Comparison of ENCODE assay signal across 3 worm cellular contexts in the genomic region with DNA sequence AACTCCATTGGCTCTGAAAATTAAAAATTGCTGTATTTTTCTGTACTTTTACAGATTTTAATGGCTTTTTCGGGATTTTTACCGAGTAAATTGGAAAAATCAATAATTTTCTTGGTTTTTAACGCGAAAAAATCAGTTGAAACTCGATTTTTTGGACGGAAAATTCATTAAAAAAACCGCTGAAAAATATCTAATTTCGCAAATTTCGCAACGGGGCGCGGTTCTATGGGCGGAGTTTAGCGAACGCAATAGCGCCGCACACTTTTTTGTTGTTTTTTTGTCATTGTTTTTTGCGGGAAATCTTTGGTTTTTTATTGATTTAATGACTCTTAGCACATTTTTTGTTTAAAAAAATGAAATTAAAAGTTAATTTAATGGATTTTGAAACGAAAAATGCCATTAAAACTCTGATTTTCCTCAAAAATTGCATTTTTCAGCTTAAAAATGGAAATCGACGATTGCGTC.
TF ChIP-seq lines count a peak whose summit lies in the region.

A gene (minus strand): TSS at position 51 of the 465 bp plus-strand sequence.
A gene (plus strand): TSS at position 440 of the 465 bp plus-strand sequence.

TF ChIP-seq in whole organism, L1 larva, 84 proteins besides CTCF, POLR2A, EP300 and RAD21 (continued from another document and continues in another):
- TF ChIP-seq ceh-82 (tag; optimal IDR thresholded peaks at IDR 0.05; lab: Kevin White, UChicago) (peak; percentile 69 to 75 (median 70)), tlp-1 (tag; optimal IDR thresholded peaks at IDR 0.05; lab: Kevin White, UChicago) (no peak), C04F5.9 (tag; optimal IDR thresholded peaks at IDR 0.05; lab: Kevin White, UChicago) (no peak), mef-2 (tag; optimal IDR thresholded peaks at IDR 0.05; lab: Kevin White, UChicago) (no peak), elt-2 (tag; optimal IDR thresholded peaks at IDR 0.05; lab: Kevin White, UChicago) (no peak), hlh-4 (tag; optimal IDR thresholded peaks at IDR 0.05; lab: Kevin White, UChicago) (no peak), aha-1 (tag; optimal IDR thresholded peaks at IDR 0.05; lab: Kevin White, UChicago) (no peak), vab-15 (tag; optimal IDR thresholded peaks at IDR 0.05; lab: Kevin White, UChicago) (no peak), egl-27 (tag; optimal IDR thresholded peaks at IDR 0.05; lab: Kevin White, UChicago) (no peak), efl-1 (optimal IDR thresholded peaks at IDR 0.05; lab: Kevin White, UChicago) (peak; percentile 42 to 43), efl-1 (GFP tag; optimal IDR thresholded peaks at IDR 0.05 in 1 of 2; lab: Kevin White, UChicago) (peak; percentile 48 to 81), lir-3 (tag; optimal IDR thresholded peaks at IDR 0.05; lab: Kevin White, UChicago; ENCODE audit: poor library complexity) (no peak), nhr-20 (tag; optimal IDR thresholded peaks at IDR 0.05; lab: Kevin White, UChicago) (no peak), nhr-19 (GFP tag; conservative IDR thresholded peaks at IDR 0.05; lab: Robert Waterston, UW) (peak; percentile 10; the same call in 1 of the 2 replicates), lin-35 (GFP tag; optimal IDR thresholded peaks at IDR 0.05; lab: Kevin White, UChicago) (peak; percentile 30 to 43), nhr-11 (tag; optimal IDR thresholded peaks at IDR 0.05; lab: Kevin White, UChicago) (no peak), jun-1 (tag; optimal IDR thresholded peaks at IDR 0.05; lab: Kevin White, UChicago) (no peak), fkh-4 (tag; optimal IDR thresholded peaks at IDR 0.05; lab: Kevin White, UChicago; ENCODE audit: borderline replicate concordance) (no peak), unc-30 (tag; optimal IDR thresholded peaks at IDR 0.05; lab: Kevin White, UChicago) (no peak), ama-1 (optimal IDR thresholded peaks at IDR 0.05; lab: Kevin White, UChicago) (no peak), aly-2 (tag; optimal IDR thresholded peaks at IDR 0.05; lab: Kevin White, UChicago) (no peak), mep-1 (tag; optimal IDR thresholded peaks at IDR 0.05; lab: Kevin White, UChicago) (peak; percentile 53), sox-4 (tag; optimal IDR thresholded peaks at IDR 0.05; lab: Kevin White, UChicago) (no peak), nhr-77 (tag; optimal IDR thresholded peaks at IDR 0.05; lab: Kevin White, UChicago) (no peak), sup-37 (GFP tag; optimal IDR thresholded peaks at IDR 0.05; lab: Kevin White, UChicago) (no peak), nhr-76 (tag; optimal IDR thresholded peaks at IDR 0.05; lab: Kevin White, UChicago) (no peak), C16A3.4 (tag; optimal IDR thresholded peaks at IDR 0.05; lab: Kevin White, UChicago) (peak; percentile 62), blmp-1 (tag; optimal IDR thresholded peaks at IDR 0.05; lab: Kevin White, UChicago) (peak; percentile 20), lin-15B (tag; optimal IDR thresholded peaks at IDR 0.05; lab: Kevin White, UChicago) (peak; percentile 17), hlh-17 (GFP tag; optimal IDR thresholded peaks at IDR 0.05; lab: Kevin White, UChicago; ENCODE audit: borderline replicate concordance) (no peak), nhr-12 (tag; optimal IDR thresholded peaks at IDR 0.05; lab: Kevin White, UChicago) (no peak), lsy-2 (tag; optimal IDR thresholded peaks at IDR 0.05; lab: Kevin White, UChicago) (peak; percentile 56 to 71), lin-39 (tag; optimal IDR thresholded peaks at IDR 0.05; lab: Kevin White, UChicago) (no peak), snu-23 (GFP tag; optimal IDR thresholded peaks at IDR 0.05; lab: Kevin White, UChicago) (peak; percentile 58), unc-98 (GFP tag; IDR thresholded peaks at IDR 0.05; lab: Robert Waterston, UW) (no peak), C34B4.2 (tag; optimal IDR thresholded peaks at IDR 0.05; lab: Kevin White, UChicago) (no peak), ztf-4 (tag; optimal IDR thresholded peaks at IDR 0.05; lab: Kevin White, UChicago) (no peak), lin-14 (GFP tag; optimal IDR thresholded peaks at IDR 0.05; lab: Kevin White, UChicago) (no peak), dsc-1 (tag; optimal IDR thresholded peaks at IDR 0.05; lab: Kevin White, UChicago) (peak; percentile 9), snpc-4 (tag; optimal IDR thresholded peaks at IDR 0.05; lab: Kevin White, UChicago) (peak; percentile 5), Y116A8C.19 (tag; optimal IDR thresholded peaks at IDR 0.05; lab: Kevin White, UChicago; ENCODE audit: borderline replicate concordance) (no peak), grh-1 (GFP tag; IDR thresholded peaks at IDR 0.05; lab: Robert Waterston, UW) (no peak)

TF ChIP-seq in whole organism, L3 larva, 47 proteins besides CTCF, POLR2A, EP300 and RAD21 (continued from another document):
- TF ChIP-seq elt-3 (tag; optimal IDR thresholded peaks at IDR 0.05; lab: Kevin White, UChicago) (no peak), fkh-10 (GFP tag; optimal IDR thresholded peaks at IDR 0.05; lab: Kevin White, UChicago) (no peak), hmg-11 (tag; optimal IDR thresholded peaks at IDR 0.05; lab: Kevin White, UChicago) (peak; percentile 45), ceh-28 (tag; optimal IDR thresholded peaks at IDR 0.05; lab: Kevin White, UChicago) (peak; percentile 49), elt-2 (tag; optimal IDR thresholded peaks at IDR 0.05; lab: Kevin White, UChicago) (peak; percentile 5), nhr-28 (tag; optimal IDR thresholded peaks at IDR 0.05; lab: Kevin White, UChicago) (no peak), mml-1 (tag; optimal IDR thresholded peaks at IDR 0.05; lab: Kevin White, UChicago) (no peak), sea-2 (GFP tag; optimal IDR thresholded peaks at IDR 0.05; lab: Kevin White, UChicago) (no peak), eor-1 (tag; optimal IDR thresholded peaks at IDR 0.05; lab: Kevin White, UChicago) (no peak), snpc-4 (tag; optimal IDR thresholded peaks at IDR 0.05; lab: Kevin White, UChicago) (peak; percentile 68), nhr-11 (tag; optimal IDR thresholded peaks at IDR 0.05; lab: Kevin White, UChicago) (no peak), ama-1 (optimal IDR thresholded peaks at IDR 0.05; lab: Kevin White, UChicago) (no peak), pha-4 (tag; optimal IDR thresholded peaks at IDR 0.05; lab: Kevin White, UChicago) (peak; percentile 82), lin-39 (tag; optimal IDR thresholded peaks at IDR 0.05; lab: Kevin White, UChicago) (peak; percentile 27), ztf-4 (tag; optimal IDR thresholded peaks at IDR 0.05; lab: Kevin White, UChicago) (no peak), mdl-1 (tag; optimal IDR thresholded peaks at IDR 0.05; lab: Kevin White, UChicago) (no peak), lsy-12 (tag; optimal IDR thresholded peaks at IDR 0.05; lab: Kevin White, UChicago) (no peak), ceh-82 (tag; optimal IDR thresholded peaks at IDR 0.05; lab: Kevin White, UChicago) (no peak), daf-12 (tag; optimal IDR thresholded peaks at IDR 0.05; lab: Kevin White, UChicago) (no peak), unc-62 (GFP tag; optimal IDR thresholded peaks at IDR 0.05; lab: Kevin White, UChicago) (no peak), zag-1 (tag; optimal IDR thresholded peaks at IDR 0.05; lab: Kevin White, UChicago) (no peak), nhr-77 (tag; optimal IDR thresholded peaks at IDR 0.05; lab: Kevin White, UChicago) (no peak), nhr-43 (tag; optimal IDR thresholded peaks at IDR 0.05; lab: Kevin White, UChicago; ENCODE audit: poor library complexity, severe bottlenecking) (no peak), egl-27 (tag; optimal IDR thresholded peaks at IDR 0.05; lab: Kevin White, UChicago) (no peak), nhr-12 (tag; optimal IDR thresholded peaks at IDR 0.05; lab: Kevin White, UChicago) (no peak), fos-1 (tag; optimal IDR thresholded peaks at IDR 0.05; lab: Kevin White, UChicago) (no peak), aly-2 (tag; optimal IDR thresholded peaks at IDR 0.05; lab: Kevin White, UChicago) (no peak), lin-15B (tag; optimal IDR thresholded peaks at IDR 0.05; lab: Kevin White, UChicago) (peak; percentile 35)

TF ChIP-seq in whole organism, young adult, 124 proteins besides CTCF, POLR2A, EP300 and RAD21 (continued from another document and continues in another):
- TF ChIP-seq cebp-1 (GFP tag; IDR thresholded peaks at IDR 0.05; lab: Robert Waterston, UW) (peak; percentile 98), cebp-1 (tag; optimal IDR thresholded peaks at IDR 0.05; lab: Kevin White, UChicago) (peak; percentile 99), ztf-26 (tag; optimal IDR thresholded peaks at IDR 0.05; lab: Kevin White, UChicago) (no peak), F52B5.7 (tag; optimal IDR thresholded peaks at IDR 0.05; lab: Kevin White, UChicago) (no peak), nhr-80 (tag; optimal IDR thresholded peaks at IDR 0.05; lab: Kevin White, UChicago) (peak; percentile 10), lin-26 (GFP tag; IDR thresholded peaks at IDR 0.05; lab: Robert Waterston, UW) (no peak), Y67H2A.10 (GFP tag; conservative IDR thresholded peaks at IDR 0.05; lab: Robert Waterston, UW) (no peak), unc-130 (GFP tag; optimal IDR thresholded peaks at IDR 0.05; lab: Kevin White, UChicago) (no peak), hmg-20 (GFP tag; IDR thresholded peaks at IDR 0.05; lab: Robert Waterston, UW) (no peak), B0261.1 (tag; optimal IDR thresholded peaks at IDR 0.05; lab: Kevin White, UChicago) (no peak), attf-6 (GFP tag; IDR thresholded peaks at IDR 0.05; lab: Robert Waterston, UW) (peak; percentile 60; the same call in 1 of the 2 replicates), nhr-179 (tag; optimal IDR thresholded peaks at IDR 0.05; lab: Kevin White, UChicago) (no peak), ZK185.1 (tag; optimal IDR thresholded peaks at IDR 0.05; lab: Kevin White, UChicago; ENCODE audit: poor library complexity, severe bottlenecking) (no peak), ekl-4 (GFP tag; IDR thresholded peaks at IDR 0.05; lab: Robert Waterston, UW) (no peak), lin-54 (GFP tag; optimal IDR thresholded peaks at IDR 0.05; lab: Kevin White, UChicago) (peak; percentile 21), him-1 (tag; optimal IDR thresholded peaks at IDR 0.05; lab: Kevin White, UChicago) (no peak), hrde-1 (tag; optimal IDR thresholded peaks at IDR 0.05; lab: Kevin White, UChicago; ENCODE audit: borderline replicate concordance) (no peak), mes-4 (tag; optimal IDR thresholded peaks at IDR 0.05; lab: Kevin White, UChicago) (no peak), let-607 (tag; optimal IDR thresholded peaks at IDR 0.05; lab: Kevin White, UChicago) (no peak), sdz-38 (tag; optimal IDR thresholded peaks at IDR 0.05; lab: Kevin White, UChicago) (no peak), snpc-3.4 (tag; optimal IDR thresholded peaks at IDR 0.05; lab: Kevin White, UChicago) (peak; percentile 34), hsf-1 (GFP tag; IDR thresholded peaks at IDR 0.05; lab: Robert Waterston, UW) (no peak), C06A6.2 (GFP tag; conservative IDR thresholded peaks at IDR 0.05; lab: Robert Waterston, UW) (peak; percentile 59; the same call in 1 of the 2 replicates), zim-3 (tag; optimal IDR thresholded peaks at IDR 0.05; lab: Kevin White, UChicago) (no peak), tlf-1 (GFP tag; optimal IDR thresholded peaks at IDR 0.05; lab: Kevin White, UChicago) (no peak), egrh-3 (GFP tag; IDR thresholded peaks at IDR 0.05; lab: Robert Waterston, UW) (no peak), ztf-25 (GFP tag; IDR thresholded peaks at IDR 0.05; lab: Robert Waterston, UW) (no peak), ztf-6 (GFP tag; IDR thresholded peaks at IDR 0.05; lab: Robert Waterston, UW) (no peak), rpc-1 (optimal IDR thresholded peaks at IDR 0.05; lab: Kevin White, UChicago) (peak; percentile 24), rpc-1 (tag; optimal IDR thresholded peaks at IDR 0.05; lab: Kevin White, UChicago) (no peak), nhr-90 (tag; optimal IDR thresholded peaks at IDR 0.05; lab: Kevin White, UChicago) (no peak), hlh-26 (GFP tag; conservative IDR thresholded peaks at IDR 0.05; lab: Robert Waterston, UW) (no peak), Y53F4B.3 (GFP tag; IDR thresholded peaks at IDR 0.05; lab: Robert Waterston, UW) (no peak), mel-28 (tag; optimal IDR thresholded peaks at IDR 0.05; lab: Kevin White, UChicago; ENCODE audit: borderline replicate concordance) (no peak), chd-7 (tag; optimal IDR thresholded peaks at IDR 0.05; lab: Kevin White, UChicago) (no peak), aptf-3 (GFP tag; IDR thresholded peaks at IDR 0.05; lab: Robert Waterston, UW) (no peak), pha-4 (tag; optimal IDR thresholded peaks at IDR 0.05; lab: Kevin White, UChicago) (no peak), D2030.7 (GFP tag; IDR thresholded peaks at IDR 0.05; lab: Robert Waterston, UW) (no peak), sea-2 (GFP tag; IDR thresholded peaks at IDR 0.05; lab: Robert Waterston, UW) (no peak), lag-1 (GFP tag; IDR thresholded peaks at IDR 0.05; lab: Robert Waterston, UW) (no peak), somi-1 (GFP tag; optimal IDR thresholded peaks at IDR 0.05; lab: Kevin White, UChicago) (no peak), lin-40 (tag; optimal IDR thresholded peaks at IDR 0.05; lab: Kevin White, UChicago) (peak; percentile 9), F57A8.1 (GFP tag; optimal IDR thresholded peaks at IDR 0.05; lab: Kevin White, UChicago) (no peak), ztf-18 (tag; optimal IDR thresholded peaks at IDR 0.05; lab: Kevin White, UChicago) (peak; percentile 55), mcd-1 (GFP tag; IDR thresholded peaks at IDR 0.05; lab: Robert Waterston, UW) (no peak), lsl-1 (GFP tag; optimal IDR thresholded peaks at IDR 0.05; lab: Kevin White, UChicago) (peak; percentile 38), attf-3 (GFP tag; conservative IDR thresholded peaks at IDR 0.05; lab: Robert Waterston, UW) (no peak), repo-1 (tag; optimal IDR thresholded peaks at IDR 0.05; lab: Kevin White, UChicago) (no peak), gei-17 (GFP tag; optimal IDR thresholded peaks at IDR 0.05; lab: Kevin White, UChicago) (no peak), ceh-58 (GFP tag; IDR thresholded peaks at IDR 0.05; lab: Robert Waterston, UW) (no peak), snpc-4 (GFP tag; optimal IDR thresholded peaks at IDR 0.05; lab: Kevin White, UChicago) (peak; percentile 63), snpc-4 (tag; optimal IDR thresholded peaks at IDR 0.05; lab: Kevin White, UChicago) (peak in 3 of 4 experiments; percentile 81 to 84 (median 82)), madf-6 (GFP tag; IDR thresholded peaks at IDR 0.05; lab: Robert Waterston, UW) (peak; percentile 68), let-526 (GFP tag; IDR thresholded peaks at IDR 0.05; lab: Robert Waterston, UW) (no peak), fkh-3 (tag; optimal IDR thresholded peaks at IDR 0.05; lab: Kevin White, UChicago) (no peak), cebp-2 (GFP tag; IDR thresholded peaks at IDR 0.05; lab: Robert Waterston, UW) (no peak), Y79H2A.3 (GFP tag; conservative IDR thresholded peaks at IDR 0.05; lab: Robert Waterston, UW) (no peak), aptf-2 (GFP tag; conservative IDR thresholded peaks at IDR 0.05; lab: Robert Waterston, UW) (no peak), tbx-9 (tag; optimal IDR thresholded peaks at IDR 0.05; lab: Kevin White, UChicago; ENCODE audit: borderline replicate concordance) (no peak), ceh-27 (GFP tag; optimal IDR thresholded peaks at IDR 0.05; lab: Kevin White, UChicago) (no peak), egl-44 (GFP tag; IDR thresholded peaks at IDR 0.05; lab: Robert Waterston, UW) (no peak), T07F8.4 (tag; optimal IDR thresholded peaks at IDR 0.05; lab: Kevin White, UChicago) (no peak), egl-18 (GFP tag; IDR thresholded peaks at IDR 0.05; lab: Robert Waterston, UW) (no peak), dpl-1 (GFP tag; optimal IDR thresholded peaks at IDR 0.05; lab: Kevin White, UChicago) (no peak), B0035.1 (tag; optimal IDR thresholded peaks at IDR 0.05; lab: Kevin White, UChicago) (no peak), Y56A3A.18 (GFP tag; IDR thresholded peaks at IDR 0.05; lab: Robert Waterston, UW) (no peak), F37B4.10 (GFP tag; IDR thresholded peaks at IDR 0.05; lab: Robert Waterston, UW) (no peak), bed-1 (GFP tag; IDR thresholded peaks at IDR 0.05; lab: Robert Waterston, UW) (no peak), T26A5.8 (tag; optimal IDR thresholded peaks at IDR 0.05; lab: Kevin White, UChicago) (no peak), madf-10 (tag; optimal IDR thresholded peaks at IDR 0.05; lab: Kevin White, UChicago) (no peak)
